Fruit fly (Drosophila melanogaster) whole organism, embryonic: Measurements from ENCODE around the gene CG9676.

ENCODE experiments used
- Atf-2 ChIP-seq: fragments of 200-800 bp; sonication (Bioruptor generic); optimal IDR thresholded peaks from 2 replicates; lab custom pipeline; 2016; ENCODE audit warnings: missing biosample characterization, missing genetic modification characterization
- Atf3 ChIP-seq: fragments of 200-800 bp; sonication (Bioruptor generic); optimal IDR thresholded peaks from 3 replicates; lab custom pipeline; 2016; ENCODE audit warnings: missing biosample characterization, missing genetic modification characterization
- Atf6 ChIP-seq: fragments of 200-800 bp; sonication (Bioruptor generic); IDR thresholded peaks from 2 replicates; pipeline ENCODE4 v1.3.6; 2022; ENCODE audit warnings: missing biosample characterization, missing genetic modification characterization
- B-H2 ChIP-seq: fragments of 200-800 bp; sonication (Bioruptor generic); optimal IDR thresholded peaks from 2 replicates; lab custom pipeline; 2018; ENCODE audit warnings: missing biosample characterization, mild to moderate bottlenecking, missing genetic modification characterization
- Bgb ChIP-seq: fragments of 200-800 bp; sonication (Bioruptor generic); IDR thresholded peaks from 2 replicates; pipeline ENCODE4 v1.3.6; 2022; ENCODE audit warnings: missing biosample characterization, missing genetic modification characterization; ENCODE audit not compliant: partially characterized antibody
- CG10431 ChIP-seq: fragments of 200-800 bp; sonication (Bioruptor generic); optimal IDR thresholded peaks from 3 replicates; lab custom pipeline; 2018; ENCODE audit warnings: missing biosample characterization, mild to moderate bottlenecking, missing genetic modification characterization
- CG12219 ChIP-seq: fragments of 200-800 bp; sonication (Bioruptor generic); optimal IDR thresholded peaks from 3 replicates; lab custom pipeline; 2018; ENCODE audit warnings: missing biosample characterization, mild to moderate bottlenecking, missing genetic modification characterization
- CG12744 ChIP-seq: fragments of 200-800 bp; sonication (Bioruptor generic); optimal IDR thresholded peaks from 2 replicates; lab custom pipeline; 2016; ENCODE audit warnings: missing biosample characterization, missing genetic modification characterization
- CG13775 ChIP-seq: fragments of 200-800 bp; sonication (Bioruptor generic); optimal IDR thresholded peaks from 3 replicates; lab custom pipeline; 2017; ENCODE audit warnings: missing biosample characterization, mild to moderate bottlenecking, missing genetic modification characterization
- CG13894 ChIP-seq: fragments of 200-800 bp; sonication (Bioruptor generic); optimal IDR thresholded peaks from 3 replicates; lab custom pipeline; 2018; ENCODE audit warnings: missing biosample characterization, mild to moderate bottlenecking, missing genetic modification characterization, moderate library complexity
- CG15479 ChIP-seq: fragments of 200-800 bp; sonication (Bioruptor generic); optimal IDR thresholded peaks from 3 replicates; lab custom pipeline; 2019; ENCODE audit warnings: missing biosample characterization, mild to moderate bottlenecking, missing genetic modification characterization, moderate library complexity
- CG15601 ChIP-seq: fragments of 200-800 bp; sonication (Bioruptor generic); optimal IDR thresholded peaks from 3 replicates; lab custom pipeline; 2019; ENCODE audit warnings: missing biosample characterization, mild to moderate bottlenecking, missing genetic modification characterization, moderate library complexity
- CG16863 ChIP-seq: fragments of 200-800 bp; sonication (Bioruptor generic); optimal IDR thresholded peaks from 3 replicates; lab custom pipeline; 2016; ENCODE audit warnings: missing biosample characterization, missing genetic modification characterization
- CG18599 ChIP-seq: fragments of 200-800 bp; sonication (Bioruptor generic); optimal IDR thresholded peaks from 3 replicates; lab custom pipeline; 2017; ENCODE audit warnings: missing biosample characterization, missing genetic modification characterization, mild to moderate bottlenecking, moderate library complexity, missing genetic modification reagents
- CG31441 ChIP-seq: fragments of 200-800 bp; sonication (Bioruptor generic); IDR thresholded peaks from 2 replicates; pipeline ENCODE4 v1.3.6; 2022; ENCODE audit warnings: missing biosample characterization, missing genetic modification characterization
- CG33557 ChIP-seq: fragments of 200-800 bp; sonication (Bioruptor generic); optimal IDR thresholded peaks from 2 replicates; lab custom pipeline; 2019; ENCODE audit warnings: missing biosample characterization, mild to moderate bottlenecking, missing genetic modification characterization, moderate library complexity
- CG3995 ChIP-seq: fragments of 200-800 bp; sonication (Bioruptor generic); optimal IDR thresholded peaks from 3 replicates; lab custom pipeline; 2016; ENCODE audit warnings: missing biosample characterization, missing genetic modification characterization
- CG4328 ChIP-seq: fragments of 200-800 bp; sonication (Bioruptor generic); optimal IDR thresholded peaks from 3 replicates; lab custom pipeline; 2017; ENCODE audit warnings: missing biosample characterization, missing genetic modification reagents, missing genetic modification characterization
- CG43689 ChIP-seq: fragments of 200-800 bp; sonication (Bioruptor generic); IDR thresholded peaks from 2 replicates; pipeline ENCODE4 v1.3.6; 2022; ENCODE audit warnings: missing biosample characterization, missing genetic modification characterization
- CG6254 ChIP-seq: fragments of 200-800 bp; sonication (Bioruptor generic); optimal IDR thresholded peaks from 3 replicates; lab custom pipeline; 2017; ENCODE audit warnings: mild to moderate bottlenecking, missing biosample characterization, missing genetic modification reagents, missing genetic modification characterization
- CG6689 ChIP-seq: fragments of 200-800 bp; sonication (Bioruptor generic); IDR thresholded peaks from 2 replicates; pipeline ENCODE4 v1.3.6; 2022; ENCODE audit warnings: missing biosample characterization, missing genetic modification characterization
- Eip74EF ChIP-seq, 2 experiments: fragments of 200-800 bp in 1 of 2; fragments of >200 bp in 1 of 2; sonication (Bioruptor generic) in 1 of 2; optimal IDR thresholded peaks; 2 replicates each; lab custom pipeline; 2017 to 2019; ENCODE audit warnings: missing biosample characterization in 2 of 2, missing genetic modification characterization in 2 of 2, mild to moderate bottlenecking in 1 of 2, moderate library complexity in 1 of 2
- Fer1 ChIP-seq: fragments of 200-800 bp; sonication (Bioruptor generic); optimal IDR thresholded peaks from 2 replicates; lab custom pipeline; 2017; ENCODE audit warnings: missing biosample characterization, mild to moderate bottlenecking, missing genetic modification characterization
- Fer3 ChIP-seq: fragments of 200-800 bp; sonication (Bioruptor generic); optimal IDR thresholded peaks from 2 replicates; lab custom pipeline; 2018; ENCODE audit warnings: missing biosample characterization, mild to moderate bottlenecking, missing genetic modification characterization, moderate library complexity
- Hey ChIP-seq: fragments of 200-800 bp; sonication (Bioruptor generic); optimal IDR thresholded peaks from 3 replicates; lab custom pipeline; 2018; ENCODE audit warnings: missing biosample characterization, mild to moderate bottlenecking, missing genetic modification characterization
- Hmx ChIP-seq: fragments of 200-800 bp; sonication (Bioruptor generic); optimal IDR thresholded peaks from 2 replicates; lab custom pipeline; 2016; ENCODE audit warnings: missing biosample characterization, missing genetic modification characterization
- MBD-R2 ChIP-seq: fragments of 200-800 bp; sonication (Bioruptor generic); IDR thresholded peaks from 2 replicates; pipeline ENCODE4 v1.3.6; 2022; ENCODE audit warnings: missing biosample characterization, missing genetic modification characterization
- Mad ChIP-seq: fragments of 200-800 bp; sonication (Bioruptor generic); optimal IDR thresholded peaks from 2 replicates; lab custom pipeline; 2016; ENCODE audit warnings: missing biosample characterization, missing genetic modification characterization
- NC2β ChIP-seq: fragments of 200-800 bp; sonication (Bioruptor generic); optimal IDR thresholded peaks from 2 replicates; lab custom pipeline; 2016; ENCODE audit warnings: missing biosample characterization, missing genetic modification characterization
- Nf-YB ChIP-seq: fragments of 200-800 bp; sonication (Bioruptor generic); optimal IDR thresholded peaks from 3 replicates; lab custom pipeline; 2019; ENCODE audit warnings: missing biosample characterization, mild to moderate bottlenecking, missing genetic modification characterization, moderate library complexity
- Optix ChIP-seq: fragments of 200-800 bp; sonication (Bioruptor generic); IDR thresholded peaks from 3 replicates; pipeline ENCODE4 v1.3.6; 2022; ENCODE audit warnings: missing biosample characterization, missing genetic modification characterization
- Tbp ChIP-seq: fragments of >200 bp; optimal IDR thresholded peaks from 2 replicates; lab custom pipeline; 2018; ENCODE audit warnings: missing biosample characterization, missing genetic modification characterization
- Vsx1 ChIP-seq: fragments of 200-800 bp; sonication (Bioruptor generic); optimal IDR thresholded peaks from 2 replicates; lab custom pipeline; 2017; ENCODE audit warnings: missing biosample characterization, mild to moderate bottlenecking, missing genetic modification characterization, missing genetic modification reagents
- abd-A ChIP-seq: fragments of 200-800 bp; sonication (Bioruptor generic); optimal IDR thresholded peaks from 3 replicates; lab custom pipeline; 2019; ENCODE audit warnings: missing biosample characterization, mild to moderate bottlenecking, missing genetic modification characterization, moderate library complexity
- ase ChIP-seq: fragments of 200-800 bp; sonication (Bioruptor generic); IDR thresholded peaks from 3 replicates; pipeline ENCODE4 v1.3.6; 2022; ENCODE audit warnings: missing biosample characterization, missing genetic modification characterization
- crol ChIP-seq: fragments of 200-800 bp; sonication (Bioruptor generic); IDR thresholded peaks from 2 replicates; pipeline ENCODE4 v1.3.6; 2022; ENCODE audit warnings: missing biosample characterization, missing genetic modification characterization
- cwo ChIP-seq: fragments of 200-800 bp; sonication (Bioruptor generic); optimal IDR thresholded peaks from 3 replicates; lab custom pipeline; 2017; ENCODE audit warnings: missing biosample characterization, missing genetic modification characterization, mild to moderate bottlenecking, moderate library complexity, missing genetic modification reagents
- disco-r ChIP-seq: fragments of 200-800 bp; sonication (Bioruptor generic); optimal IDR thresholded peaks from 2 replicates; lab custom pipeline; 2016; ENCODE audit warnings: missing biosample characterization, missing genetic modification characterization
- hth ChIP-seq: fragments of >200 bp; optimal IDR thresholded peaks from 2 replicates; lab custom pipeline; 2017; ENCODE audit warnings: inconsistent platforms
- kah ChIP-seq: fragments of 200-800 bp; sonication (Bioruptor generic); optimal IDR thresholded peaks from 2 replicates; lab custom pipeline; 2018; ENCODE audit warnings: missing biosample characterization, mild to moderate bottlenecking, missing genetic modification characterization
- mirr ChIP-seq: fragments of 200-800 bp; sonication (Bioruptor generic); optimal IDR thresholded peaks from 3 replicates; lab custom pipeline; 2018; ENCODE audit warnings: missing biosample characterization, mild to moderate bottlenecking, missing genetic modification characterization
- nmo ChIP-seq: fragments of 200-800 bp; sonication (Bioruptor generic); optimal IDR thresholded peaks from 2 replicates; lab custom pipeline; 2018; ENCODE audit warnings: missing biosample characterization, mild to moderate bottlenecking, missing genetic modification characterization, moderate library complexity
- pb ChIP-seq: fragments of 200-800 bp; sonication (Bioruptor generic); optimal IDR thresholded peaks from 3 replicates; lab custom pipeline; 2016; ENCODE audit warnings: missing biosample characterization, missing genetic modification characterization
- pho ChIP-seq: fragments of 200-800 bp; sonication (Bioruptor generic); optimal IDR thresholded peaks from 2 replicates; lab custom pipeline; 2016; ENCODE audit warnings: missing biosample characterization, missing genetic modification characterization
- rib ChIP-seq: fragments of 200-800 bp; sonication (Bioruptor generic); IDR thresholded peaks from 2 replicates; pipeline ENCODE4 v1.3.6; 2022; ENCODE audit warnings: missing biosample characterization, missing genetic modification characterization
- slp2 ChIP-seq: fragments of 200-800 bp; sonication (Bioruptor generic); optimal IDR thresholded peaks from 2 replicates; lab custom pipeline; 2016; ENCODE audit warnings: missing biosample characterization, missing genetic modification characterization
- ssp ChIP-seq: fragments of 200-800 bp; sonication (Bioruptor generic); IDR thresholded peaks from 2 replicates; pipeline ENCODE4 v1.3.6; 2022; ENCODE audit warnings: missing biosample characterization, missing genetic modification characterization
- tgo ChIP-seq: fragments of 200-800 bp; sonication (Bioruptor generic); IDR thresholded peaks from 3 replicates; pipeline ENCODE4 v1.3.6; 2022; ENCODE audit warnings: missing biosample characterization, missing genetic modification characterization
- tll ChIP-seq, 2 experiments: fragments of 200-800 bp in 1 of 2; fragments of >200 bp in 1 of 2; sonication (Bioruptor generic) in 1 of 2; optimal IDR thresholded peaks; 2 replicates each; lab custom pipeline; 2017 to 2019; ENCODE audit warnings: missing biosample characterization in 2 of 2, missing genetic modification characterization in 2 of 2, mild to moderate bottlenecking in 1 of 2, moderate library complexity in 1 of 2
- tna ChIP-seq: fragments of 200-800 bp; sonication (Bioruptor generic); IDR thresholded peaks from 2 replicates; pipeline ENCODE4 v1.3.6; 2022; ENCODE audit warnings: missing biosample characterization, missing genetic modification characterization; ENCODE audit not compliant: partially characterized antibody
- vvl ChIP-seq: fragments of 200-800 bp; sonication (Bioruptor generic); IDR thresholded peaks from 2 replicates; pipeline ENCODE4 v1.3.6; 2022; ENCODE audit warnings: missing biosample characterization, missing genetic modification characterization

Gene CG9676

DNA sequence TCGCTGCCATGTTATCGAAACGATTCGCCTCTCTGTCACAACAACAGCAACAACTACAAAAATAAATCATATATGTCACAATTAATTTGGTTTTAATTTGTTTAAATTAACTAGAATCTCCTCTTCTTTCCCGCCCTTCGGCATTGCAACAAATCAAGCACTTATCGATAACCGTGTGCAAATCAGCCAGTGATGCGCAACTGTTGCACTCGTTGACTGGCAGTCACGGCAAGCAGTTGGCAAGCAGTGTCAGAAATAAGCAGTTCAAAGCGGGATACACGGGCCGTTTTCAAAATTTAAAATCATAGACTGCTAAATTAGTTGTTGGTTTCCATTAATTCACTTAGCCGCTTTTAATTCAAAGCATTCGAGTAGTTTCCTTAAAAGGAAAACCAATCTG is 16.2 kb downstream of the CG9676 start, which contains the start of gene Axs (continued):
- TF ChIP-seq CG6689 (GFP tag; lab: Robert Waterston, UW) (no peak), Tbp (GFP tag; lab: Kevin White, UChicago) (no peak), Nf-YB (GFP tag; lab: Kevin White, UChicago) (no peak), CG12744 (GFP tag; lab: Kevin White, UChicago) (no peak), MBD-R2 (GFP tag; lab: Robert Waterston, UW) (peak; percentile 23; the same call in 1 of the 2 replicates), Mad (GFP tag; lab: Kevin White, UChicago) (peak; percentile 27), Optix (GFP tag; lab: Robert Waterston, UW) (no peak), CG10431 (GFP tag; lab: Kevin White, UChicago) (no peak), CG13894 (tag; lab: Kevin White, UChicago) (no peak), B-H2 (GFP tag; lab: Kevin White, UChicago) (no peak), NC2β (GFP tag; lab: Kevin White, UChicago) (peak; percentile 34), pho (GFP tag; lab: Kevin White, UChicago) (peak; percentile 1), Atf-2 (GFP tag; lab: Kevin White, UChicago) (peak; percentile 15), rib (GFP tag; lab: Robert Waterston, UW) (0 out of 2 replicates have a peak, but pooled peaks have one; percentile 34), kah (no peak), Fer3 (no peak), CG18599 (GFP tag; lab: Kevin White, UChicago) (no peak), CG13775 (GFP tag; lab: Kevin White, UChicago) (no peak), CG43689 (GFP tag; lab: Robert Waterston, UW) (no peak), CG6254 (GFP tag; lab: Kevin White, UChicago) (no peak), vvl (peak; percentile 76), ssp (GFP tag; lab: Robert Waterston, UW) (no peak), pb (GFP tag; lab: Kevin White, UChicago) (peak; percentile 37), disco-r (no peak), CG16863 (GFP tag; lab: Kevin White, UChicago) (no peak), slp2 (GFP tag; lab: Kevin White, UChicago) (no peak), Fer1 (GFP tag; lab: Kevin White, UChicago) (no peak), tll (GFP tag; optimal IDR thresholded peaks at IDR 0.05; lab: Kevin White, UChicago) (peak in 1 of 2 experiments; percentile 37), CG33557 (GFP tag; lab: Kevin White, UChicago) (peak; percentile 9), abd-A (tag; lab: Kevin White, UChicago) (no peak), Hmx (GFP tag; lab: Kevin White, UChicago) (no peak), Eip74EF (GFP tag; optimal IDR thresholded peaks at IDR 0.05; lab: Kevin White, UChicago) (peak in 1 of 2 experiments; percentile 81), CG15601 (tag; lab: Kevin White, UChicago) (peak; percentile 32), CG12219 (GFP tag; lab: Kevin White, UChicago) (no peak), Vsx1 (no peak), mirr (GFP tag; lab: Kevin White, UChicago) (no peak), Atf6 (no peak), tgo (no peak), hth (lab: Kevin White, UChicago) (no peak), CG15479 (GFP tag; lab: Kevin White, UChicago) (peak; percentile 94), Bgb (peak; percentile 85), tna (peak; percentile 74), Hey (tag; lab: Kevin White, UChicago) (no peak), crol (no peak), ase (GFP tag; lab: Robert Waterston, UW) (no peak), CG4328 (GFP tag; lab: Kevin White, UChicago) (no peak), CG31441 (no peak), Atf3 (GFP tag; lab: Kevin White, UChicago) (peak; percentile 51), nmo (peak; percentile 63), cwo (GFP tag; lab: Kevin White, UChicago) (no peak), CG3995 (GFP tag; lab: Kevin White, UChicago) (peak; percentile 62)
